Worm (Caenorhabditis elegans): Measurements from ENCODE around the gene M153.5.

M153.5 gene

ce11 chrX:12149638-12150137 lies 5.9 kb downstream of the M153.5 start, which contains the start of gene znf-474:
Gene znf-474, plus strand, starts transcription at chrX:12149924.
- TF ChIP-seq hlh-1 (tag; optimal IDR thresholded peaks at IDR 0.05) (no peak), lin-32 (GFP tag; optimal IDR thresholded peaks at IDR 0.05) (no peak), cnd-1 (tag; optimal IDR thresholded peaks at IDR 0.05) (no peak), unc-39 (tag; optimal IDR thresholded peaks at IDR 0.05) (no peak), ceh-43 (GFP tag; optimal IDR thresholded peaks at IDR 0.05) (no peak), elt-1 (tag; optimal IDR thresholded peaks at IDR 0.05; ENCODE audit: borderline replicate concordance, insufficient read depth) (no peak), sptf-1 (tag; optimal IDR thresholded peaks at IDR 0.05) (no peak), nhr-2 (tag; optimal IDR thresholded peaks at IDR 0.05) (no peak), elt-3 (tag; optimal IDR thresholded peaks at IDR 0.05) (no peak), drap-1 (GFP tag; optimal IDR thresholded peaks at IDR 0.05) (no peak), nhr-12 (tag; optimal IDR thresholded peaks at IDR 0.05) (no peak), nhr-28 (tag; optimal IDR thresholded peaks at IDR 0.05) (no peak), sem-2 (GFP tag; optimal IDR thresholded peaks at IDR 0.05) (no peak), blmp-1 (tag; optimal IDR thresholded peaks at IDR 0.05) (no peak), ces-1 (GFP tag; optimal IDR thresholded peaks at IDR 0.05) (no peak), snpc-4 (tag; optimal IDR thresholded peaks at IDR 0.05) (no peak), lsy-2 (tag; optimal IDR thresholded peaks at IDR 0.05) (no peak), ham-2 (GFP tag; optimal IDR thresholded peaks at IDR 0.05) (no peak), mls-2 (tag; optimal IDR thresholded peaks at IDR 0.05) (no peak)

ce11 chrX:12154055-12154898 lies 10.5 kb downstream of the M153.5 start, which contains the start of gene mfsd-11:
Gene mfsd-11, minus strand, starts transcription at chrX:12154105.
- TF ChIP-seq zip-8 (tag; optimal IDR thresholded peaks at IDR 0.05), result no peak
- no peak for TF ChIP-seq nhr-12 (tag; optimal IDR thresholded peaks at IDR 0.05)
- no peak for TF ChIP-seq unc-39 (tag; optimal IDR thresholded peaks at IDR 0.05)
- TF ChIP-seq mep-1 (tag; optimal IDR thresholded peaks at IDR 0.05), result no peak
- no peak for TF ChIP-seq ceh-39 (tag; optimal IDR thresholded peaks at IDR 0.05)
- TF ChIP-seq lin-13 (tag; optimal IDR thresholded peaks at IDR 0.05), result no peak
- no peak for TF ChIP-seq nhr-2 (tag; optimal IDR thresholded peaks at IDR 0.05)
- TF ChIP-seq nhr-76 (tag; optimal IDR thresholded peaks at IDR 0.05), result no peak
- TF ChIP-seq cnd-1 (tag; optimal IDR thresholded peaks at IDR 0.05), result no peak
- no peak for TF ChIP-seq unc-120 (tag; optimal IDR thresholded peaks at IDR 0.05; ENCODE audit: poor library complexity, severe bottlenecking)
- no peak for TF ChIP-seq mab-5 (tag; optimal IDR thresholded peaks at IDR 0.05)
- no peak for TF ChIP-seq ces-1 (GFP tag; optimal IDR thresholded peaks at IDR 0.05)

ce11 chrX:12158641-12159040 lies 14.8 kb downstream of the M153.5 start:
- no peak for TF ChIP-seq nhr-76 (tag; optimal IDR thresholded peaks at IDR 0.05)
- peak; percentile 70 for TF ChIP-seq hlh-1 (tag; optimal IDR thresholded peaks at IDR 0.05)
- TF ChIP-seq unc-62 (GFP tag; optimal IDR thresholded peaks at IDR 0.05), result peak; percentile 85
- peak; percentile 39 for TF ChIP-seq unc-120 (tag; optimal IDR thresholded peaks at IDR 0.05; ENCODE audit: poor library complexity, severe bottlenecking)

- no peak for TF ChIP-seq blmp-1 (tag; optimal IDR thresholded peaks at IDR 0.05)
- no peak for TF ChIP-seq ceh-39 (tag; optimal IDR thresholded peaks at IDR 0.05)
- TF ChIP-seq flh-1 (GFP tag; optimal IDR thresholded peaks at IDR 0.05), result no peak
- no peak for TF ChIP-seq sem-2 (GFP tag; optimal IDR thresholded peaks at IDR 0.05)
- peak; percentile 25 for TF ChIP-seq pha-4 (tag; optimal IDR thresholded peaks at IDR 0.05)
Observed at ce11 chrX:12160002-12160690, 16.4 kb downstream of the M153.5 start, which contains the start of gene F57G12.2. Gene F57G12.2, minus strand, starts transcription at chrX:12160052.

ce11 chrX:12162659-12163058 lies 18.9 kb downstream of the M153.5 start:
- TF ChIP-seq nhr-237 (tag; optimal IDR thresholded peaks at IDR 0.05), result no peak
- TF ChIP-seq unc-39 (tag; optimal IDR thresholded peaks at IDR 0.05), result no peak
- no peak for TF ChIP-seq nhr-76 (tag; optimal IDR thresholded peaks at IDR 0.05)
- TF ChIP-seq ceh-39 (tag; optimal IDR thresholded peaks at IDR 0.05), result no peak
- no peak for TF ChIP-seq lin-32 (GFP tag; optimal IDR thresholded peaks at IDR 0.05)
- TF ChIP-seq mab-5 (tag; optimal IDR thresholded peaks at IDR 0.05), result no peak
- TF ChIP-seq mls-2 (tag; optimal IDR thresholded peaks at IDR 0.05), result no peak
